Fruit fly (Drosophila melanogaster): ENCODE data around the gene unc-119.

Gene unc-119

DNA sequence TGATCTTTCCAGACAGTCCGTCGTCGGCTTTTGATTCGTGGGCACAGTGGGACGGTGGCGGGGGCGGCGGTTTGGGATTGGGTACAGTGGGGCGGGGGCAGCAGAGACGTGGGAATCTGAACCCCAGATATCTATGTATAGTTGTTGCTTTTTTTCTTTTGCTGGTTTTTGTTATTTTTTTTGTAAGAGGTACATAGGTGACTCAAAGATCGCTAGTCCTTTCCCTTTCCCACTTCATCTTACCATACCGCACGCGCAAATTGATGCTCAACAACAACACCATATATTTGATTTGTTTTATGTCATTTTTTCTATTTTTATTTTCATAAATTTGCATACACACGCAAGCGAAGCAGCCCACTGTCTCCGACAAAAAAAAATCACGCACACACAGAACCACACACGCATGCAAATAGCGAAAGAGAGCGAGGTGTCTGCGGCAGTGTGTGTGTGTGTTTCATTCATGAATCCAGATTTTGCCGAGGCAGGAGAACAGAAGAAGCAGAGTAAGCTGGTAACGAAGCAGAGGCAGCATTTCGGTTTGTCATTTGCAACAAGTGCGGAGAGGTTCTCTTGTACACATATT is 14.7 kb upstream of the unc-119 start:
- no peak for TF ChIP-seq GATAd (GFP tag; optimal IDR thresholded peaks at IDR 0.05)
- peak; percentile 5 for TF ChIP-seq N (GFP tag; optimal IDR thresholded peaks at IDR 0.05)
- peak; percentile 35 for TF ChIP-seq CG32264 (GFP tag; optimal IDR thresholded peaks at IDR 0.05)
- no peak for TF ChIP-seq Vsx2 (GFP tag; optimal IDR thresholded peaks at IDR 0.05; ENCODE audit: partially characterized antibody)
- TF ChIP-seq dsf (GFP tag; optimal IDR thresholded peaks at IDR 0.05; ENCODE audit: borderline replicate concordance), result no peak
- peak; percentile 78 for TF ChIP-seq rgr (GFP tag; optimal IDR thresholded peaks at IDR 0.05)
- peak; percentile 77 for TF ChIP-seq fru (GFP tag; optimal IDR thresholded peaks at IDR 0.05)
- peak; percentile 21 for TF ChIP-seq Dfd (GFP tag; optimal IDR thresholded peaks at IDR 0.05)
- TF ChIP-seq brk (GFP tag; optimal IDR thresholded peaks at IDR 0.05), result no peak
- peak; percentile 87 for TF ChIP-seq dmrt93B (GFP tag; optimal IDR thresholded peaks at IDR 0.05)
- TF ChIP-seq h (GFP tag; optimal IDR thresholded peaks at IDR 0.05), result peak; percentile 73
- peak; percentile 50 for TF ChIP-seq br (GFP tag; optimal IDR thresholded peaks at IDR 0.05)
- no peak for TF ChIP-seq Hr83 (GFP tag; optimal IDR thresholded peaks at IDR 0.05; ENCODE audit: poor library complexity, severe bottlenecking)
- peak; percentile 38 for TF ChIP-seq CrebA (GFP tag; optimal IDR thresholded peaks at IDR 0.05; ENCODE audit: borderline replicate concordance)
- no peak for TF ChIP-seq lola (GFP tag; optimal IDR thresholded peaks at IDR 0.05)
- no peak for TF ChIP-seq Mio (GFP tag; optimal IDR thresholded peaks at IDR 0.05)
- TF ChIP-seq Hnf4 (GFP tag; optimal IDR thresholded peaks at IDR 0.05), result peak; percentile 10
- peak; percentile 63 for TF ChIP-seq CG9705 (GFP tag; optimal IDR thresholded peaks at IDR 0.05)
- peak in 1 of 2 experiments; percentile 90 for TF ChIP-seq foxo (GFP tag; optimal IDR thresholded peaks at IDR 0.05)
- TF ChIP-seq sage (GFP tag; optimal IDR thresholded peaks at IDR 0.05), result no peak
- TF ChIP-seq Abd-B (GFP tag; optimal IDR thresholded peaks at IDR 0.05), result no peak
- TF ChIP-seq Rel (GFP tag; optimal IDR thresholded peaks at IDR 0.05), result no peak
- TF ChIP-seq Rel (tag; optimal IDR thresholded peaks at IDR 0.05), result peak; percentile 41
- TF ChIP-seq dl (GFP tag; optimal IDR thresholded peaks at IDR 0.05; ENCODE audit: insufficient read depth in 1 of 2, partially characterized antibody in 2 of 2), result peak in 1 of 2 experiments; percentile 13
- TF ChIP-seq ey (GFP tag; optimal IDR thresholded peaks at IDR 0.05), result peak; percentile 66
- peak; percentile 40 for TF ChIP-seq woc (GFP tag; optimal IDR thresholded peaks at IDR 0.05)
- TF ChIP-seq Jra (GFP tag; optimal IDR thresholded peaks at IDR 0.05), result peak; percentile 5
- TF ChIP-seq tai (GFP tag; optimal IDR thresholded peaks at IDR 0.05), result no peak
- peak; percentile 84 for TF ChIP-seq HLH106 (tag; optimal IDR thresholded peaks at IDR 0.05)
- TF ChIP-seq Sp1 (GFP tag; optimal IDR thresholded peaks at IDR 0.05), result peak; percentile 82
- no peak for TF ChIP-seq Myc (optimal IDR thresholded peaks at IDR 0.05)
- no peak for TF ChIP-seq jim (GFP tag; optimal IDR thresholded peaks at IDR 0.05)
- no peak for TF ChIP-seq sv (GFP tag; optimal IDR thresholded peaks at IDR 0.05)
- TF ChIP-seq OdsH (GFP tag; optimal IDR thresholded peaks at IDR 0.05), result peak; percentile 69
- TF ChIP-seq usp (GFP tag; optimal IDR thresholded peaks at IDR 0.05), result no peak
- TF ChIP-seq pan (optimal IDR thresholded peaks at IDR 0.05), result no peak
- TF ChIP-seq psq (GFP tag; optimal IDR thresholded peaks at IDR 0.05), result peak; percentile 65
- no peak for TF ChIP-seq Dif (GFP tag; optimal IDR thresholded peaks at IDR 0.05; ENCODE audit: partially characterized antibody)

dm6 chrX:7304798-7305447 is 13.8 kb upstream of the unc-119 start:
- no peak for TF ChIP-seq Hr78 (GFP tag; optimal IDR thresholded peaks at IDR 0.05)
- TF ChIP-seq br (GFP tag; optimal IDR thresholded peaks at IDR 0.05), result peak; percentile 16
- peak; percentile 18 for TF ChIP-seq Hnf4 (GFP tag; optimal IDR thresholded peaks at IDR 0.05)
- peak; percentile 69 for TF ChIP-seq CrebA (GFP tag; optimal IDR thresholded peaks at IDR 0.05; ENCODE audit: borderline replicate concordance)
- TF ChIP-seq Dfd (GFP tag; optimal IDR thresholded peaks at IDR 0.05), result no peak
- no peak for TF ChIP-seq Vsx2 (GFP tag; optimal IDR thresholded peaks at IDR 0.05; ENCODE audit: partially characterized antibody)
- TF ChIP-seq fru (GFP tag; optimal IDR thresholded peaks at IDR 0.05), result peak; percentile 53
- no peak for TF ChIP-seq CG32264 (GFP tag; optimal IDR thresholded peaks at IDR 0.05)
- TF ChIP-seq Sp1 (GFP tag; optimal IDR thresholded peaks at IDR 0.05), result peak; percentile 12
- TF ChIP-seq psq (GFP tag; optimal IDR thresholded peaks at IDR 0.05), result peak; percentile 94
- TF ChIP-seq jim (GFP tag; optimal IDR thresholded peaks at IDR 0.05), result peak; percentile 89
- TF ChIP-seq HLH106 (tag; optimal IDR thresholded peaks at IDR 0.05), result peak; percentile 8
- peak; percentile 22 for TF ChIP-seq sage (GFP tag; optimal IDR thresholded peaks at IDR 0.05)
- TF ChIP-seq Dif (GFP tag; optimal IDR thresholded peaks at IDR 0.05; ENCODE audit: partially characterized antibody), result no peak

All from whole organism, wandering third instar larva.